Worm (Caenorhabditis elegans) whole organism, L2 larva: ENCODE data around the gene htz-1.

Source experiments
- F13H6.1 ChIP-seq: sonication (generic microtip); optimal IDR thresholded peaks from 2 replicates; lab custom pipeline; 2016; ENCODE audit warnings: missing genetic modification characterization, missing compliant biosample characterization
- R02D3.7 ChIP-seq: fragments of 150-350 bp; optimal IDR thresholded peaks from 2 replicates; lab custom pipeline; 2014; ENCODE audit warnings: missing biosample characterization, missing genetic modification characterization
- Y55F3AM.14 ChIP-seq: fragments of 200-800 bp; sonication (Bioruptor generic); optimal IDR thresholded peaks from 2 replicates; lab custom pipeline; 2018; ENCODE audit warnings: mild to moderate bottlenecking, missing genetic modification characterization, missing compliant biosample characterization
- ZK546.5 ChIP-seq: sonication (generic microtip); optimal IDR thresholded peaks from 2 replicates; lab custom pipeline; 2017; ENCODE audit warnings: missing biosample characterization, missing genetic modification characterization
- alr-1 ChIP-seq: fragments of 150-350 bp; optimal IDR thresholded peaks from 2 replicates; lab custom pipeline; 2014; ENCODE audit warnings: missing biosample characterization, missing genetic modification characterization
- aly-2 ChIP-seq: fragments of 150-350 bp; optimal IDR thresholded peaks from 2 replicates; lab custom pipeline; 2014; ENCODE audit warnings: missing biosample characterization, missing genetic modification characterization
- ama-1 ChIP-seq: fragments of 150-350 bp; optimal IDR thresholded peaks from 2 replicates; lab custom pipeline; 2018; ENCODE audit warnings: inconsistent platforms
- blmp-1 ChIP-seq: sonication (generic microtip); optimal IDR thresholded peaks from 2 replicates; lab custom pipeline; 2017; ENCODE audit warnings: missing genetic modification characterization, mild to moderate bottlenecking, missing compliant biosample characterization, antibody characterized with exemption, moderate library complexity; ENCODE audit not compliant: insufficient read depth
- ceh-16 ChIP-seq: fragments of 150-350 bp; optimal IDR thresholded peaks from 2 replicates; lab custom pipeline; 2014; ENCODE audit warnings: missing biosample characterization, missing genetic modification characterization
- ceh-82 ChIP-seq: fragments of 150-350 bp; optimal IDR thresholded peaks from 2 replicates; lab custom pipeline; 2014; ENCODE audit warnings: missing biosample characterization, missing genetic modification characterization
- crh-2 ChIP-seq: sonication (generic microtip); optimal IDR thresholded peaks from 2 replicates; lab custom pipeline; 2017; ENCODE audit warnings: missing biosample characterization, missing genetic modification characterization
- dmd-4 ChIP-seq: sonication (generic microtip); optimal IDR thresholded peaks from 2 replicates; lab custom pipeline; 2017; ENCODE audit warnings: missing biosample characterization, missing genetic modification characterization
- elt-1 ChIP-seq: fragments of 150-350 bp; optimal IDR thresholded peaks from 2 replicates; lab custom pipeline; 2014; ENCODE audit warnings: missing biosample characterization, missing genetic modification characterization
- elt-3 ChIP-seq: sonication (generic microtip); optimal IDR thresholded peaks from 2 replicates; lab custom pipeline; 2017; ENCODE audit warnings: missing biosample characterization, missing genetic modification characterization
- fos-1 ChIP-seq: fragments of 150-350 bp; optimal IDR thresholded peaks from 2 replicates; lab custom pipeline; 2014; ENCODE audit warnings: missing biosample characterization, missing genetic modification characterization
- gmeb-1 ChIP-seq: fragments of 150-350 bp; optimal IDR thresholded peaks from 2 replicates; lab custom pipeline; 2014; ENCODE audit warnings: missing biosample characterization, missing genetic modification characterization
- lin-13 ChIP-seq: fragments of 150-350 bp; optimal IDR thresholded peaks from 2 replicates; lab custom pipeline; 2014; ENCODE audit warnings: missing biosample characterization, missing genetic modification reagents, missing genetic modification characterization
- lin-39 ChIP-seq: fragments of 150-350 bp; optimal IDR thresholded peaks from 2 replicates; lab custom pipeline; 2014; ENCODE audit warnings: missing biosample characterization, missing genetic modification reagents, missing genetic modification characterization
- mab-5 ChIP-seq: fragments of 150-350 bp; optimal IDR thresholded peaks from 2 replicates; lab custom pipeline; 2014; ENCODE audit warnings: missing biosample characterization, missing genetic modification characterization
- mbf-1 ChIP-seq: sonication (generic microtip); optimal IDR thresholded peaks from 2 replicates; lab custom pipeline; 2017; ENCODE audit warnings: missing biosample characterization, missing genetic modification characterization
- mdl-1 ChIP-seq, 2 experiments: fragments of 150-350 bp in 1 of 2; sonication (generic microtip) in 1 of 2; optimal IDR thresholded peaks; 2 replicates each; lab custom pipeline; 2017; ENCODE audit warnings: missing biosample characterization in 2 of 2, missing genetic modification characterization in 2 of 2
- nhr-10 ChIP-seq: sonication (generic microtip); optimal IDR thresholded peaks from 2 replicates; lab custom pipeline; 2017; ENCODE audit warnings: missing biosample characterization, missing genetic modification characterization
- nhr-11 ChIP-seq: fragments of 150-350 bp; optimal IDR thresholded peaks from 2 replicates; lab custom pipeline; 2014; ENCODE audit warnings: missing biosample characterization, missing genetic modification characterization
- nhr-129 ChIP-seq: fragments of 150-350 bp; optimal IDR thresholded peaks from 2 replicates; lab custom pipeline; 2014; ENCODE audit warnings: missing biosample characterization, missing genetic modification characterization
- nhr-21 ChIP-seq: fragments of 150-350 bp; optimal IDR thresholded peaks from 2 replicates; lab custom pipeline; 2014; ENCODE audit warnings: missing biosample characterization, missing genetic modification characterization
- nhr-23 ChIP-seq: fragments of 150-350 bp; optimal IDR thresholded peaks from 2 replicates; lab custom pipeline; 2014; ENCODE audit warnings: missing biosample characterization, missing genetic modification reagents, missing genetic modification characterization
- nhr-237 ChIP-seq: fragments of 150-350 bp; optimal IDR thresholded peaks from 2 replicates; lab custom pipeline; 2014; ENCODE audit warnings: missing biosample characterization, missing genetic modification characterization
- nhr-25 ChIP-seq: fragments of 150-350 bp; sonication (generic microtip); optimal IDR thresholded peaks from 3 replicates; lab custom pipeline; 2014; ENCODE audit warnings: missing biosample characterization, missing genetic modification characterization
- peb-1 ChIP-seq: fragments of 150-350 bp; optimal IDR thresholded peaks from 2 replicates; lab custom pipeline; 2014; ENCODE audit warnings: missing biosample characterization, missing genetic modification characterization
- sem-4 ChIP-seq: fragments of 150-350 bp; optimal IDR thresholded peaks from 2 replicates; lab custom pipeline; 2014; ENCODE audit warnings: missing biosample characterization, missing genetic modification reagents, missing genetic modification characterization
- skn-1 ChIP-seq: sonication (generic microtip); optimal IDR thresholded peaks from 2 replicates; lab custom pipeline; 2017; ENCODE audit warnings: missing biosample characterization, missing genetic modification characterization
- sma-9 ChIP-seq, 2 experiments: fragments of 150-350 bp in 1 of 2; sonication (generic microtip) in 1 of 2; optimal IDR thresholded peaks; 2 replicates each; lab custom pipeline; 2014 to 2016; ENCODE audit warnings: missing genetic modification characterization in 2 of 2, mild to moderate bottlenecking in 1 of 2, missing biosample characterization in 1 of 2, missing compliant biosample characterization in 1 of 2, missing genetic modification reagents in 1 of 2, moderate library complexity in 1 of 2
- unc-39 ChIP-seq: fragments of 150-350 bp; optimal IDR thresholded peaks from 2 replicates; lab custom pipeline; 2014; ENCODE audit warnings: missing biosample characterization, missing genetic modification characterization
- unc-55 ChIP-seq: fragments of 150-350 bp; sonication (generic microtip); optimal IDR thresholded peaks from 3 replicates; lab custom pipeline; 2014; ENCODE audit warnings: missing biosample characterization, missing genetic modification reagents, missing genetic modification characterization
- ztf-1 ChIP-seq: fragments of 200-800 bp; sonication (Bioruptor generic); conservative IDR thresholded peaks from 2 replicates; pipeline ENCODE4 v1.3.6; 2022; ENCODE audit warnings: missing genetic modification characterization, missing compliant biosample characterization
- ztf-11 ChIP-seq: sonication (generic microtip); optimal IDR thresholded peaks from 2 replicates; lab custom pipeline; 2017; ENCODE audit warnings: missing biosample characterization, missing genetic modification characterization

htz-1 gene

ce11 chrIV:4477009-4477471 lies 31.0 kb downstream of the htz-1 start, which contains the start of gene M01H9.3 (continued):
- TF ChIP-seq mdl-1 (tag; optimal IDR thresholded peaks at IDR 0.05; lab: Kevin White, UChicago) (peak in 1 of 2 experiments; percentile 68), peb-1 (no peak), dmd-4 (tag; lab: Kevin White, UChicago) (no peak), elt-1 (tag; lab: Kevin White, UChicago) (no peak), nhr-25 (tag; lab: Kevin White, UChicago) (peak; percentile 60), ZK546.5 (tag; lab: Kevin White, UChicago) (no peak), gmeb-1 (tag; lab: Kevin White, UChicago) (peak; percentile 24), unc-39 (tag; lab: Kevin White, UChicago) (no peak), ztf-1 (no peak), ceh-16 (tag; lab: Kevin White, UChicago) (no peak), elt-3 (tag; lab: Kevin White, UChicago) (no peak), nhr-237 (tag; lab: Kevin White, UChicago) (no peak), lin-39 (tag; lab: Kevin White, UChicago) (no peak), mab-5 (tag; lab: Kevin White, UChicago) (peak; percentile 52), sma-9 (GFP tag; optimal IDR thresholded peaks at IDR 0.05; lab: Kevin White, UChicago) (peak; percentile 90), sma-9 (tag; optimal IDR thresholded peaks at IDR 0.05; lab: Kevin White, UChicago) (no peak), fos-1 (tag; lab: Kevin White, UChicago) (peak; percentile 55), unc-55 (peak; percentile 57), nhr-10 (no peak), lin-13 (GFP tag; lab: Kevin White, UChicago) (no peak), ama-1 (peak; percentile 91), aly-2 (no peak), R02D3.7 (tag; lab: Kevin White, UChicago) (no peak), Y55F3AM.14 (GFP tag; lab: Kevin White, UChicago) (no peak)

DNA sequence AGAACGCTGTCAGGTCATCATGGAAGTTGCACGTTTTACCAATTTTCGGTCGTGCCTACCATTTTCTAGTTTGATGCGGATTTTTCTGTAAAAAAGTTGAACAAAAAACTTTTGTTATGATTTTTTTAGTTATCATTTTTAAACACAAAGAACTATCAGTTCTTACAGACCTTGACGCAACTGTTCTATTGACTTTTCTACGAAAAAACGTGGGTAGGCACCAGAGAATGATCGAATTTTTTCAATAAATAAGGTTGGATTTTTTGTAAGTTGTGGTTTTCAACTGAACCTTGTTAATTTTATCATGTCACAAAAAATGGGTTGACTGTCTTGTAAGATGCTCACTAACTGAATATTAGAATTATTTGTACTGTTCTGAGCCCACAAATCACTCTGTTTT lies 32.6 kb downstream of the htz-1 start:
- TF ChIP-seq nhr-23 (tag; lab: Kevin White, UChicago) (no peak), skn-1 (no peak), ztf-11 (tag; lab: Kevin White, UChicago) (no peak), nhr-25 (tag; lab: Kevin White, UChicago) (no peak), sma-9 (GFP tag; optimal IDR thresholded peaks at IDR 0.05; lab: Kevin White, UChicago) (peak; percentile 64), sma-9 (tag; optimal IDR thresholded peaks at IDR 0.05; lab: Kevin White, UChicago) (no peak), fos-1 (tag; lab: Kevin White, UChicago) (no peak)
- TF ChIP-seq, all 48 proteins: peak for 1

ce11 chrIV:4480027-4480426 lies 34.0 kb downstream of the htz-1 start, which contains the start of gene M01H9.10:
TSS of gene M01H9.10 (minus strand) at chrIV:4480127.
- no peak for TF ChIP-seq ceh-16 (tag; lab: Kevin White, UChicago)
- no peak for TF ChIP-seq ztf-11 (tag; lab: Kevin White, UChicago)
- TF ChIP-seq ztf-1 = no peak
- TF ChIP-seq lin-13 (GFP tag; lab: Kevin White, UChicago) = no peak
- no peak for TF ChIP-seq alr-1 (tag; lab: Kevin White, UChicago)
- TF ChIP-seq F13H6.1 (tag; lab: Kevin White, UChicago) = no peak
- TF ChIP-seq blmp-1 (tag; lab: Kevin White, UChicago) = no peak
- no peak for TF ChIP-seq lin-39 (tag; lab: Kevin White, UChicago)
- TF ChIP-seq crh-2 (tag; lab: Kevin White, UChicago) = no peak
- no peak for TF ChIP-seq nhr-11 (tag; lab: Kevin White, UChicago)
- TF ChIP-seq nhr-237 (tag; lab: Kevin White, UChicago) = no peak
- no peak for TF ChIP-seq nhr-21
- TF ChIP-seq ceh-82 = no peak

- TF ChIP-seq dmd-4 (tag; lab: Kevin White, UChicago) (no peak), nhr-129 (tag; lab: Kevin White, UChicago) (no peak), fos-1 (tag; lab: Kevin White, UChicago) (peak; percentile 59), unc-39 (tag; lab: Kevin White, UChicago) (no peak), mbf-1 (tag; lab: Kevin White, UChicago) (no peak), sem-4 (no peak), ama-1 (no peak), gmeb-1 (tag; lab: Kevin White, UChicago) (no peak)
- TF ChIP-seq, all 48 proteins: peak for 1
Observed at ce11 chrIV:4481298-4481697, 35.3 kb downstream of the htz-1 start.
